Fruit fly (Drosophila melanogaster) whole organism, embryonic: Measurements from ENCODE around the gene dlp.
A peak's percentile ranks its signal among the peaks of the same experiment; 100 is the strongest.

Experiments used
- Atf6 ChIP-seq: fragments of 200-800 bp; sonication (Bioruptor generic); IDR thresholded peaks from 2 replicates; pipeline ENCODE4 v1.3.6; 2022; ENCODE audit warnings: missing biosample characterization, missing genetic modification characterization
- CG10267 ChIP-seq: fragments of 200-800 bp; sonication (Bioruptor generic); optimal IDR thresholded peaks from 2 replicates; lab custom pipeline; 2018; ENCODE audit warnings: missing biosample characterization, mild to moderate bottlenecking, missing genetic modification characterization, moderate library complexity
- CG1233 ChIP-seq: fragments of 200-800 bp; sonication (Bioruptor generic); optimal IDR thresholded peaks from 4 replicates; lab custom pipeline; 2018; ENCODE audit warnings: missing biosample characterization, mild to moderate bottlenecking, missing genetic modification characterization
- CG14965 ChIP-seq: fragments of 200-800 bp; sonication (Bioruptor generic); optimal IDR thresholded peaks from 2 replicates; lab custom pipeline; 2016; ENCODE audit warnings: missing biosample characterization, missing genetic modification characterization, borderline replicate concordance
- CG16863 ChIP-seq: fragments of 200-800 bp; sonication (Bioruptor generic); optimal IDR thresholded peaks from 3 replicates; lab custom pipeline; 2016; ENCODE audit warnings: missing biosample characterization, missing genetic modification characterization
- CG17359 ChIP-seq: fragments of 200-800 bp; sonication (Bioruptor generic); optimal IDR thresholded peaks from 3 replicates; lab custom pipeline; 2018; ENCODE audit warnings: missing biosample characterization, mild to moderate bottlenecking, missing genetic modification characterization, moderate library complexity
- CG18764 ChIP-seq: fragments of 200-800 bp; sonication (Bioruptor generic); optimal IDR thresholded peaks from 3 replicates; lab custom pipeline; 2016; ENCODE audit warnings: missing biosample characterization, missing genetic modification characterization
- CG2889 ChIP-seq: fragments of 200-800 bp; sonication (Bioruptor generic); IDR thresholded peaks from 3 replicates; pipeline ENCODE4 v1.3.6; 2022; ENCODE audit warnings: missing biosample characterization, missing genetic modification characterization
- CG32772 ChIP-seq: fragments of 200-800 bp; sonication (Bioruptor generic); IDR thresholded peaks from 2 replicates; pipeline ENCODE4 v1.3.6; 2022; ENCODE audit warnings: missing biosample characterization, missing genetic modification characterization
- CG7745 ChIP-seq: fragments of 200-800 bp; sonication (Bioruptor generic); optimal IDR thresholded peaks from 2 replicates; lab custom pipeline; 2018; ENCODE audit warnings: missing biosample characterization, mild to moderate bottlenecking, missing genetic modification characterization, moderate library complexity
- CG7987 ChIP-seq: fragments of 200-800 bp; sonication (Bioruptor generic); optimal IDR thresholded peaks from 2 replicates; lab custom pipeline; 2018; ENCODE audit warnings: missing biosample characterization, mild to moderate bottlenecking, missing genetic modification characterization, moderate library complexity
- CG8359 ChIP-seq: fragments of 200-800 bp; sonication (Bioruptor generic); optimal IDR thresholded peaks from 2 replicates; lab custom pipeline; 2017; ENCODE audit warnings: missing biosample characterization, mild to moderate bottlenecking, missing genetic modification characterization, borderline replicate concordance
- CG9215 ChIP-seq: fragments of 200-800 bp; sonication (Bioruptor generic); IDR thresholded peaks from 2 replicates; pipeline ENCODE4 v1.3.6; 2022; ENCODE audit warnings: missing biosample characterization, missing genetic modification characterization
- CG9437 ChIP-seq: fragments of 200-800 bp; sonication (Bioruptor generic); optimal IDR thresholded peaks from 2 replicates; lab custom pipeline; 2018; ENCODE audit warnings: missing biosample characterization, mild to moderate bottlenecking, missing genetic modification characterization
- E2f1 ChIP-seq: fragments of 200-800 bp; sonication (Bioruptor generic); IDR thresholded peaks from 2 replicates; pipeline ENCODE4 v1.3.6; 2022; ENCODE audit warnings: missing biosample characterization, missing genetic modification characterization
- HLHmδ ChIP-seq: fragments of 200-800 bp; sonication (Bioruptor generic); optimal IDR thresholded peaks from 2 replicates; lab custom pipeline; 2018; ENCODE audit warnings: missing biosample characterization, mild to moderate bottlenecking, missing genetic modification characterization, moderate library complexity
- Hr3 ChIP-seq: fragments of 200-800 bp; sonication (Bioruptor generic); optimal IDR thresholded peaks from 3 replicates; lab custom pipeline; 2016; ENCODE audit warnings: missing biosample characterization, missing genetic modification characterization
- Jarid2 ChIP-seq: fragments of 200-800 bp; sonication (Bioruptor generic); optimal IDR thresholded peaks from 3 replicates; lab custom pipeline; 2017; ENCODE audit warnings: mild to moderate bottlenecking, missing biosample characterization, missing genetic modification reagents, missing genetic modification characterization
- MESR4 ChIP-seq: fragments of 200-800 bp; sonication (Bioruptor generic); optimal IDR thresholded peaks from 2 replicates; lab custom pipeline; 2018; ENCODE audit warnings: missing biosample characterization, mild to moderate bottlenecking, missing genetic modification characterization, moderate library complexity
- NFAT ChIP-seq: fragments of 200-800 bp; sonication (Bioruptor generic); IDR thresholded peaks from 2 replicates; pipeline ENCODE4 v1.3.6; 2022; ENCODE audit warnings: missing biosample characterization, missing genetic modification characterization
- Six4 ChIP-seq: fragments of 200-800 bp; sonication (Bioruptor generic); optimal IDR thresholded peaks from 2 replicates; lab custom pipeline; 2016; ENCODE audit warnings: missing biosample characterization, missing genetic modification characterization
- Sox100B ChIP-seq: fragments of 200-800 bp; sonication (Bioruptor generic); optimal IDR thresholded peaks from 3 replicates; lab custom pipeline; 2018; ENCODE audit warnings: missing biosample characterization, mild to moderate bottlenecking, missing genetic modification characterization
- Spps ChIP-seq: fragments of 200-800 bp; sonication (Bioruptor generic); optimal IDR thresholded peaks from 2 replicates; lab custom pipeline; 2018; ENCODE audit warnings: missing biosample characterization, mild to moderate bottlenecking, missing genetic modification characterization
- Trl ChIP-seq, 3 experiments: fragments of >200 bp in 2 of 3; fragments of 200-800 bp in 1 of 3; sonication (Bioruptor generic) in 1 of 3; optimal IDR thresholded peaks; 2 replicates in 1 of 3; 3 replicates in 2 of 3; lab custom pipeline; 2016 to 2017; ENCODE audit warnings: missing biosample characterization in 1 of 3, missing genetic modification characterization in 1 of 3
- abd-A ChIP-seq: fragments of 200-800 bp; sonication (Bioruptor generic); optimal IDR thresholded peaks from 3 replicates; lab custom pipeline; 2019; ENCODE audit warnings: missing biosample characterization, mild to moderate bottlenecking, missing genetic modification characterization, moderate library complexity
- ap ChIP-seq: fragments of 200-800 bp; sonication (Bioruptor generic); IDR thresholded peaks from 2 replicates; pipeline ENCODE4 v1.3.6; 2022; ENCODE audit warnings: missing biosample characterization, missing genetic modification characterization
- bowl ChIP-seq: fragments of 200-800 bp; sonication (Bioruptor generic); IDR thresholded peaks from 2 replicates; pipeline ENCODE4 v1.3.6; 2022; ENCODE audit warnings: missing biosample characterization, missing genetic modification characterization
- btn ChIP-seq: fragments of 200-800 bp; sonication (Bioruptor generic); optimal IDR thresholded peaks from 2 replicates; lab custom pipeline; 2016; ENCODE audit warnings: missing biosample characterization, missing genetic modification characterization
- crol ChIP-seq: fragments of 200-800 bp; sonication (Bioruptor generic); IDR thresholded peaks from 2 replicates; pipeline ENCODE4 v1.3.6; 2022; ENCODE audit warnings: missing biosample characterization, missing genetic modification characterization
- disco-r ChIP-seq: fragments of 200-800 bp; sonication (Bioruptor generic); optimal IDR thresholded peaks from 2 replicates; lab custom pipeline; 2016; ENCODE audit warnings: missing biosample characterization, missing genetic modification characterization
- eve ChIP-seq, 2 experiments: fragments of >200 bp; optimal IDR thresholded peaks; 2 replicates each; lab custom pipeline; 2017; ENCODE audit warnings: missing biosample characterization in 2 of 2, missing genetic modification characterization in 2 of 2
- inv ChIP-seq: fragments of 200-800 bp; sonication (Bioruptor generic); IDR thresholded peaks from 2 replicates; pipeline ENCODE4 v1.3.6; 2022; ENCODE audit warnings: missing biosample characterization, missing genetic modification characterization; ENCODE audit not compliant: partially characterized antibody
- jumu ChIP-seq: fragments of 200-800 bp; sonication (Bioruptor generic); optimal IDR thresholded peaks from 3 replicates; lab custom pipeline; 2016; ENCODE audit warnings: missing biosample characterization, missing genetic modification characterization
- klu ChIP-seq: fragments of 200-800 bp; sonication (Bioruptor generic); IDR thresholded peaks from 2 replicates; pipeline ENCODE4 v1.3.6; 2022; ENCODE audit warnings: missing biosample characterization, missing genetic modification characterization
- lilli ChIP-seq: fragments of 200-800 bp; sonication (Bioruptor generic); optimal IDR thresholded peaks from 3 replicates; lab custom pipeline; 2016; ENCODE audit warnings: missing biosample characterization, missing genetic modification characterization
- lola ChIP-seq, 3 experiments: fragments of >200 bp in 2 of 3; fragments of 200-800 bp in 1 of 3; sonication (Bioruptor generic) in 1 of 3; optimal IDR thresholded peaks; 2 replicates each; lab custom pipeline; 2017 to 2019; ENCODE audit warnings: missing biosample characterization in 3 of 3, missing genetic modification characterization in 3 of 3, mild to moderate bottlenecking in 1 of 3, moderate library complexity in 1 of 3
- lov ChIP-seq, 2 experiments: fragments of 200-800 bp in 1 of 2; fragments of >200 bp in 1 of 2; sonication (Bioruptor generic) in 1 of 2; IDR thresholded peaks in 1 of 2; optimal IDR thresholded peaks in 1 of 2; 2 replicates in 1 of 2; 3 replicates in 1 of 2; pipeline versions ENCODE4 v1.3.6 to Lab custom; 2017 to 2022; ENCODE audit warnings: missing biosample characterization in 1 of 2, missing genetic modification characterization in 1 of 2
- nau ChIP-seq: fragments of 200-800 bp; sonication (Bioruptor generic); optimal IDR thresholded peaks from 3 replicates; lab custom pipeline; 2017; ENCODE audit warnings: missing biosample characterization, mild to moderate bottlenecking, missing genetic modification characterization, missing genetic modification reagents
- odd ChIP-seq: fragments of 200-800 bp; sonication (Bioruptor generic); optimal IDR thresholded peaks from 2 replicates; lab custom pipeline; 2017; ENCODE audit warnings: missing biosample characterization, mild to moderate bottlenecking, missing genetic modification characterization
- toy ChIP-seq: fragments of 200-800 bp; sonication (Bioruptor generic); IDR thresholded peaks from 2 replicates; pipeline ENCODE4 v1.3.6; 2022; ENCODE audit warnings: missing biosample characterization, missing genetic modification characterization
- tup ChIP-seq: fragments of 200-800 bp; sonication (Bioruptor generic); optimal IDR thresholded peaks from 2 replicates; lab custom pipeline; 2016; ENCODE audit warnings: missing biosample characterization, mild to moderate bottlenecking, missing genetic modification characterization, moderate library complexity
- zen ChIP-seq: fragments of 200-800 bp; sonication (Bioruptor generic); optimal IDR thresholded peaks from 3 replicates; lab custom pipeline; 2018; ENCODE audit warnings: missing biosample characterization, mild to moderate bottlenecking, missing genetic modification characterization, moderate library complexity

The dlp gene

dm6 chr3L:14652554-14652953 is 20.2 kb downstream of the dlp start (continued):
- TF ChIP-seq CG7745 (tag; lab: Kevin White, UChicago) (peak; percentile 62), nau (GFP tag; lab: Kevin White, UChicago) (peak; percentile 54), lola (GFP tag; optimal IDR thresholded peaks at IDR 0.05; lab: Kevin White, UChicago) (peak in 1 of 3 experiments; percentile 94), crol (GFP tag; lab: Robert Waterston, UW) (peak; percentile 28; the same call in 1 of the 2 replicates), HLHmδ (no peak), CG1233 (GFP tag; lab: Kevin White, UChicago) (peak; percentile 70), Atf6 (peak; percentile 48; the same call in 1 of the 2 replicates), NFAT (GFP tag; lab: Robert Waterston, UW) (no peak), jumu (GFP tag; lab: Kevin White, UChicago) (peak; percentile 27), Spps (tag; lab: Kevin White, UChicago) (peak; percentile 94), Sox100B (peak; percentile 73), lilli (GFP tag; lab: Kevin White, UChicago) (peak; percentile 65), CG8359 (GFP tag; lab: Kevin White, UChicago) (peak; percentile 61), CG32772 (peak; percentile 68; the same call in 1 of the 2 replicates), klu (no peak), disco-r (GFP tag; lab: Kevin White, UChicago) (peak; percentile 21), ap (GFP tag; lab: Robert Waterston, UW) (peak; percentile 59; the same call in 1 of the 2 replicates), toy (GFP tag; lab: Robert Waterston, UW) (no peak), eve (GFP tag; optimal IDR thresholded peaks at IDR 0.05; lab: Kevin White, UChicago) (peak in 1 of 2 experiments; percentile 91), CG10267 (peak; percentile 87), btn (GFP tag; lab: Kevin White, UChicago) (peak; percentile 57), tup (GFP tag; lab: Kevin White, UChicago) (peak; percentile 61), CG14965 (GFP tag; lab: Kevin White, UChicago) (peak; percentile 5), CG18764 (peak; percentile 81), zen (peak; percentile 73), Hr3 (peak; percentile 79), Six4 (GFP tag; lab: Kevin White, UChicago) (peak; percentile 84), lov (optimal IDR thresholded peaks at IDR 0.05; lab: Kevin White, UChicago) (no peak), lov (GFP tag; IDR thresholded peaks at IDR 0.05; lab: Robert Waterston, UW) (peak; percentile 75; the same call in 2 of the 3 replicates), bowl (no peak), E2f1 (peak; percentile 67), Jarid2 (GFP tag; lab: Kevin White, UChicago) (peak; percentile 48), inv (GFP tag; lab: Robert Waterston, UW) (no peak), MESR4 (GFP tag; lab: Kevin White, UChicago) (no peak), CG7987 (GFP tag; lab: Kevin White, UChicago) (no peak), CG17359 (tag; lab: Kevin White, UChicago) (peak; percentile 81), CG16863 (GFP tag; lab: Kevin White, UChicago) (peak; percentile 82), Trl (optimal IDR thresholded peaks at IDR 0.05; lab: Kevin White, UChicago) (no peak), Trl (GFP tag; optimal IDR thresholded peaks at IDR 0.05; lab: Kevin White, UChicago) (peak; percentile 27), CG2889 (GFP tag; lab: Robert Waterston, UW) (0 out of 3 replicates have a peak, but pooled peaks have one; percentile 15), abd-A (tag; lab: Kevin White, UChicago) (no peak), odd (peak; percentile 35), CG9215 (GFP tag; lab: Robert Waterston, UW) (peak; percentile 35; the same call in 1 of the 2 replicates), CG9437 (GFP tag; lab: Kevin White, UChicago) (peak; percentile 36)
